Worm (Caenorhabditis elegans) whole organism, L4 larva: ENCODE data around the gene F13A7.12.

ENCODE experiments used
- D1046.2 ChIP-seq: fragments of 200-800 bp; sonication (Bioruptor generic); IDR thresholded peaks from 2 replicates; pipeline ENCODE4 v1.3.6; 2022; ENCODE audit warnings: missing genetic modification characterization, missing compliant biosample characterization
- T26A8.4 ChIP-seq: fragments of 200-800 bp; sonication (Bioruptor generic); IDR thresholded peaks from 2 replicates; pipeline ENCODE4 v1.3.6; 2022; ENCODE audit warnings: missing genetic modification characterization, missing compliant biosample characterization
- Y75B8A.6 ChIP-seq: fragments of 200-800 bp; sonication (Bioruptor generic); IDR thresholded peaks from 2 replicates; pipeline ENCODE4 v1.3.6; 2022; ENCODE audit warnings: missing genetic modification reagents, missing genetic modification characterization, missing compliant biosample characterization
- ZK337.2 ChIP-seq: fragments of 200-800 bp; sonication (Bioruptor generic); IDR thresholded peaks from 2 replicates; pipeline ENCODE4 v1.3.6; 2022; ENCODE audit warnings: missing genetic modification reagents, missing genetic modification characterization, missing compliant biosample characterization
- ZK546.5 ChIP-seq, 2 experiments: sonication (generic microtip); optimal IDR thresholded peaks; 2 replicates each; lab custom pipeline; 2017; ENCODE audit warnings: missing biosample characterization in 2 of 2, missing genetic modification characterization in 2 of 2
- ces-1 ChIP-seq: fragments of 150-350 bp; sonication (generic microtip); optimal IDR thresholded peaks from 4 replicates; lab custom pipeline; 2014; ENCODE audit warnings: missing biosample characterization, missing genetic modification reagents, missing genetic modification characterization
- ctbp-1 ChIP-seq: fragments of 200-800 bp; sonication (Bioruptor generic); IDR thresholded peaks from 2 replicates; pipeline ENCODE4 v1.3.6; 2022; ENCODE audit warnings: missing genetic modification reagents, missing genetic modification characterization, missing compliant biosample characterization
- daf-19 ChIP-seq: fragments of 200-800 bp; sonication (Bioruptor generic); conservative IDR thresholded peaks from 2 replicates; pipeline ENCODE4 v1.3.6; 2022; ENCODE audit warnings: missing genetic modification characterization, missing compliant biosample characterization
- dmd-6 ChIP-seq: fragments of 200-800 bp; sonication (Bioruptor generic); IDR thresholded peaks from 2 replicates; pipeline ENCODE4 v1.3.6; 2022; ENCODE audit warnings: missing genetic modification reagents, missing genetic modification characterization, missing compliant biosample characterization
- duxl-1 ChIP-seq: sonication (generic microtip); optimal IDR thresholded peaks from 2 replicates; lab custom pipeline; 2016; ENCODE audit warnings: mild to moderate bottlenecking, missing genetic modification characterization, moderate library complexity, missing compliant biosample characterization; ENCODE audit not compliant: poor library complexity
- dve-1 ChIP-seq: sonication (generic microtip); optimal IDR thresholded peaks from 2 replicates; lab custom pipeline; 2017; ENCODE audit warnings: antibody characterized with exemption, mild to moderate bottlenecking, missing genetic modification characterization, missing compliant biosample characterization; ENCODE audit not compliant: insufficient read depth
- egl-27 ChIP-seq: sonication (generic microtip); optimal IDR thresholded peaks from 3 replicates; lab custom pipeline; 2017; ENCODE audit warnings: missing biosample characterization, missing genetic modification reagents, missing genetic modification characterization
- lim-7 ChIP-seq: fragments of 200-800 bp; sonication (Bioruptor generic); IDR thresholded peaks from 2 replicates; pipeline ENCODE4 v1.3.6; 2022; ENCODE audit warnings: missing genetic modification characterization, missing compliant biosample characterization
- lin-1 ChIP-seq: fragments of 200-800 bp; sonication (Bioruptor generic); IDR thresholded peaks from 2 replicates; pipeline ENCODE4 v1.3.6; 2022; ENCODE audit warnings: missing genetic modification reagents, missing genetic modification characterization, missing compliant biosample characterization
- lin-15B ChIP-seq: fragments of 150-350 bp; sonication (generic microtip); optimal IDR thresholded peaks from 3 replicates; lab custom pipeline; 2014; ENCODE audit warnings: missing biosample characterization, missing genetic modification characterization
- madf-9 ChIP-seq: fragments of 200-800 bp; sonication (Bioruptor generic); conservative IDR thresholded peaks from 2 replicates; pipeline ENCODE4 v1.3.6; 2022; ENCODE audit warnings: missing genetic modification reagents, missing genetic modification characterization, missing compliant biosample characterization
- mes-2 ChIP-seq: sonication (generic microtip); optimal IDR thresholded peaks from 2 replicates; lab custom pipeline; 2016; ENCODE audit warnings: missing genotype, mild to moderate bottlenecking, missing genetic modification characterization, missing compliant biosample characterization; ENCODE audit not compliant: poor library complexity, severe bottlenecking
- nhr-25 ChIP-seq: sonication (generic microtip); optimal IDR thresholded peaks from 2 replicates; lab custom pipeline; 2017; ENCODE audit warnings: missing genetic modification characterization, mild to moderate bottlenecking, missing compliant biosample characterization, antibody characterized with exemption, moderate library complexity, borderline replicate concordance; ENCODE audit not compliant: insufficient read depth
- nhr-42 ChIP-seq: fragments of 200-800 bp; sonication (Bioruptor generic); IDR thresholded peaks from 2 replicates; pipeline ENCODE4 v1.3.6; 2022; ENCODE audit warnings: missing genetic modification characterization, missing compliant biosample characterization
- snpc-1.2 ChIP-seq: fragments of 200-800 bp; sonication (Bioruptor generic); IDR thresholded peaks from 2 replicates; pipeline ENCODE4 v1.3.6; 2022; ENCODE audit warnings: missing genetic modification reagents, missing genetic modification characterization, missing compliant biosample characterization
- spr-3 ChIP-seq: fragments of 200-800 bp; sonication (Bioruptor generic); optimal IDR thresholded peaks from 2 replicates; lab custom pipeline; 2018; ENCODE audit warnings: mild to moderate bottlenecking, missing genetic modification characterization, missing compliant biosample characterization
- tag-97 ChIP-seq: fragments of 200-800 bp; sonication (Bioruptor generic); IDR thresholded peaks from 2 replicates; pipeline ENCODE4 v1.3.6; 2022; ENCODE audit warnings: missing genetic modification characterization, missing compliant biosample characterization
- tra-1 ChIP-seq: fragments of 200-800 bp; sonication (Bioruptor generic); IDR thresholded peaks from 2 replicates; pipeline ENCODE4 v1.3.6; 2022; ENCODE audit warnings: missing genetic modification reagents, missing genetic modification characterization, missing compliant biosample characterization
- unc-62 ChIP-seq, 3 experiments: fragments of 150-350 bp in 1 of 3; sonication (generic microtip); optimal IDR thresholded peaks in 2 of 3; peaks in 1 of 3; 1 replicate in 1 of 3; 2 replicates in 2 of 3; lab custom pipeline; 2014 to 2017; ENCODE audit warnings: missing biosample characterization in 3 of 3, missing genetic modification characterization in 3 of 3, missing genetic modification reagents in 3 of 3, missing genotype in 1 of 3
- vab-7 ChIP-seq: fragments of 200-800 bp; sonication (Bioruptor generic); IDR thresholded peaks from 2 replicates; pipeline ENCODE4 v1.3.6; 2022; ENCODE audit warnings: missing genetic modification reagents, missing genetic modification characterization, missing compliant biosample characterization
- zag-1 ChIP-seq: fragments of 150-350 bp; optimal IDR thresholded peaks from 2 replicates; lab custom pipeline; 2014; ENCODE audit warnings: missing biosample characterization, missing genetic modification characterization
- zfp-2 ChIP-seq: sonication (generic microtip); optimal IDR thresholded peaks from 2 replicates; lab custom pipeline; 2016; ENCODE audit warnings: mild to moderate bottlenecking, missing genetic modification characterization, missing compliant biosample characterization
- ztf-11 ChIP-seq: fragments of 150-350 bp; optimal IDR thresholded peaks from 2 replicates; lab custom pipeline; 2014; ENCODE audit warnings: missing biosample characterization, missing genetic modification characterization

F13A7.12 gene

ce11 chrV:16445676-16446075 lies 49.8 kb downstream of the F13A7.12 start, which contains the start of gene T08G3.6:
T08G3.6 (plus strand) TSS chrV:16445976.
- no peak for TF ChIP-seq ZK337.2 (GFP tag; lab: Robert Waterston, UW)
- TF ChIP-seq ztf-11: no peak
- TF ChIP-seq lin-1: no peak
- no peak for TF ChIP-seq zfp-2 (tag; lab: Kevin White, UChicago)
- no peak for TF ChIP-seq vab-7
- TF ChIP-seq spr-3 (GFP tag; lab: Kevin White, UChicago): no peak
- TF ChIP-seq mes-2 (tag; lab: Kevin White, UChicago): no peak
- TF ChIP-seq snpc-1.2 (GFP tag; lab: Robert Waterston, UW): no peak
- no peak for TF ChIP-seq T26A8.4
- no peak for TF ChIP-seq tra-1
- TF ChIP-seq ZK546.5 (tag; optimal IDR thresholded peaks at IDR 0.05; lab: Kevin White, UChicago): no peak
- TF ChIP-seq lim-7 (GFP tag; lab: Robert Waterston, UW): no peak
- TF ChIP-seq Y75B8A.6: no peak
- no peak for TF ChIP-seq ces-1
- no peak for TF ChIP-seq duxl-1 (tag; lab: Kevin White, UChicago)
- no peak for TF ChIP-seq nhr-25 (tag; lab: Kevin White, UChicago)
- TF ChIP-seq daf-19 (GFP tag; lab: Robert Waterston, UW): no peak
- TF ChIP-seq dmd-6 (GFP tag; lab: Robert Waterston, UW): no peak
- no peak for TF ChIP-seq ctbp-1 (GFP tag; lab: Robert Waterston, UW)
- TF ChIP-seq nhr-42 (GFP tag; lab: Robert Waterston, UW): no peak

DNA sequence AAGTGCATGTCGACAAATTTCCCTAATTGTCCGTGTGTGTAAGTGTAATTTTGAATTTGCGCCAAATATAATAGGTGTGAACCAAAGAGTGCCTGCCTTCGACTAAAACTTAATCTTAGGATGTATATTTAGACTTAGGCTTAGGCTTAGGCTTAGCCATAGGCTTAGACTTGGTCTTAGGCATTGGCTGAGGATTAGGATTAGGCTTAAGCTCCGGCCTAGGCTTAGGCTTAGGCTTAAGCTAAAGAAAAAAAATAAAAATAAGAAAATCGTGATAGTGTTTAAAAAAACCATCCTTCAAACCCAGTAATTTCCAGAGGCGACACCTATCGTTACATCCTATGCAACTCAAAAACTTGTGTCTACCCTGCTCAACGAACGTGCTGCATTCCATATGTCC lies 50.4 kb downstream of the F13A7.12 start:
- TF ChIP-seq ces-1: no peak

- TF ChIP-seq unc-62 (GFP tag; optimal IDR thresholded peaks at IDR 0.05 in 1 of 2; lab: Kevin White, UChicago): no peak
- no peak for TF ChIP-seq unc-62 (tag; optimal IDR thresholded peaks at IDR 0.05; lab: Kevin White, UChicago)
- TF ChIP-seq dve-1 (tag; lab: Kevin White, UChicago): no peak
- TF ChIP-seq dmd-6 (GFP tag; lab: Robert Waterston, UW): no peak
- no peak for TF ChIP-seq lin-1
- no peak for TF ChIP-seq vab-7
- no peak for TF ChIP-seq madf-9
- TF ChIP-seq egl-27: no peak
- no peak for TF ChIP-seq D1046.2 (GFP tag; lab: Robert Waterston, UW)
- no peak for TF ChIP-seq spr-3 (GFP tag; lab: Kevin White, UChicago)
- no peak for TF ChIP-seq lin-15B
- TF ChIP-seq ces-1: no peak
- TF ChIP-seq zag-1: no peak
- no peak for TF ChIP-seq tag-97 (GFP tag; lab: Robert Waterston, UW)
- TF ChIP-seq, all 104 proteins: peak for 0
Measured at ce11 chrV:16447735-16448134, 51.9 kb downstream of the F13A7.12 start, which contains the start of gene T08G3.13. T08G3.13 (plus strand) TSS chrV:16448035.
